Worm (Caenorhabditis elegans) whole organism, late embryonic: ENCODE measurements around the gene AH9.6.

ENCODE experiments used
- F13H6.1 ChIP-seq: sonication (generic microtip); optimal IDR thresholded peaks from 2 replicates; lab custom pipeline; 2016; ENCODE audit warnings: missing genetic modification characterization, missing compliant biosample characterization
- K09A11.1 ChIP-seq: sonication (generic microtip); optimal IDR thresholded peaks from 2 replicates; lab custom pipeline; 2017; ENCODE audit warnings: antibody characterized with exemption, mild to moderate bottlenecking, missing genetic modification characterization, missing compliant biosample characterization; ENCODE audit not compliant: insufficient read depth
- T23F11.4 ChIP-seq: fragments of 200-800 bp; sonication (Bioruptor generic); optimal IDR thresholded peaks from 2 replicates; lab custom pipeline; 2018; ENCODE audit warnings: mild to moderate bottlenecking, missing genetic modification characterization, missing compliant biosample characterization
- Y22D7AL.16 ChIP-seq: sonication (generic microtip); optimal IDR thresholded peaks from 2 replicates; lab custom pipeline; 2016; ENCODE audit warnings: missing genetic modification characterization, missing compliant biosample characterization
- ama-1 ChIP-seq: fragments of 150-350 bp; optimal IDR thresholded peaks from 2 replicates; lab custom pipeline; 2014
- ceh-19 ChIP-seq: fragments of 200-800 bp; sonication (Bioruptor generic); optimal IDR thresholded peaks from 2 replicates; lab custom pipeline; 2018; ENCODE audit warnings: mild to moderate bottlenecking, missing genetic modification characterization, missing compliant biosample characterization
- ceh-2 ChIP-seq: sonication (generic microtip); optimal IDR thresholded peaks from 2 replicates; lab custom pipeline; 2016; ENCODE audit warnings: missing genotype, missing genetic modification characterization, missing compliant biosample characterization
- ceh-22 ChIP-seq: sonication (generic microtip); optimal IDR thresholded peaks from 2 replicates; lab custom pipeline; 2017; ENCODE audit warnings: missing biosample characterization, missing genetic modification characterization
- ceh-24 ChIP-seq: sonication (generic microtip); optimal IDR thresholded peaks from 2 replicates; lab custom pipeline; 2016; ENCODE audit warnings: mild to moderate bottlenecking, missing genetic modification characterization, missing compliant biosample characterization
- ceh-30 ChIP-seq: fragments of 150-350 bp; optimal IDR thresholded peaks from 2 replicates; lab custom pipeline; 2014; ENCODE audit warnings: missing biosample characterization, missing genetic modification characterization
- ceh-31 ChIP-seq: sonication (generic microtip); optimal IDR thresholded peaks from 2 replicates; lab custom pipeline; 2016; ENCODE audit warnings: missing genetic modification characterization, missing compliant biosample characterization
- ceh-45 ChIP-seq: fragments of 200-800 bp; sonication (Bioruptor generic); IDR thresholded peaks from 2 replicates; pipeline ENCODE4 v1.3.6; 2022; ENCODE audit warnings: missing genetic modification reagents, missing genetic modification characterization, missing compliant biosample characterization
- ceh-6 ChIP-seq: fragments of 200-800 bp; sonication (Bioruptor generic); optimal IDR thresholded peaks from 2 replicates; lab custom pipeline; 2018; ENCODE audit warnings: mild to moderate bottlenecking, missing genetic modification characterization, missing compliant biosample characterization
- dve-1 ChIP-seq: sonication (generic microtip); optimal IDR thresholded peaks from 2 replicates; lab custom pipeline; 2017; ENCODE audit warnings: antibody characterized with exemption, mild to moderate bottlenecking, missing genetic modification characterization, missing compliant biosample characterization
- ets-4 ChIP-seq: sonication (generic microtip); optimal IDR thresholded peaks from 2 replicates; lab custom pipeline; 2016; ENCODE audit warnings: missing genetic modification characterization, missing compliant biosample characterization
- eyg-1 ChIP-seq: sonication (generic microtip); optimal IDR thresholded peaks from 2 replicates; lab custom pipeline; 2016; ENCODE audit warnings: missing genotype, missing genetic modification characterization, missing compliant biosample characterization
- hlh-30 ChIP-seq: sonication (generic microtip); optimal IDR thresholded peaks from 2 replicates; lab custom pipeline; 2017; ENCODE audit warnings: antibody characterized with exemption, missing genetic modification characterization, missing compliant biosample characterization; ENCODE audit not compliant: insufficient read depth
- hlh-6 ChIP-seq: sonication (generic microtip); optimal IDR thresholded peaks from 2 replicates; lab custom pipeline; 2016; ENCODE audit warnings: missing genotype, missing genetic modification characterization, missing compliant biosample characterization
- hlh-8 ChIP-seq: sonication (generic microtip); optimal IDR thresholded peaks from 2 replicates; lab custom pipeline; 2016; ENCODE audit warnings: missing genotype, missing genetic modification characterization, missing compliant biosample characterization
- lim-6 ChIP-seq: sonication (generic microtip); optimal IDR thresholded peaks from 2 replicates; lab custom pipeline; 2016; ENCODE audit warnings: missing genetic modification characterization, missing compliant biosample characterization
- madf-2 ChIP-seq: sonication (generic microtip); optimal IDR thresholded peaks from 2 replicates; lab custom pipeline; 2017; ENCODE audit warnings: missing genetic modification characterization, missing compliant biosample characterization
- mec-3 ChIP-seq: sonication (generic microtip); optimal IDR thresholded peaks from 2 replicates; lab custom pipeline; 2016; ENCODE audit warnings: borderline replicate concordance, missing genetic modification characterization, missing compliant biosample characterization
- npax-4 ChIP-seq: sonication (generic microtip); optimal IDR thresholded peaks from 2 replicates; lab custom pipeline; 2016; ENCODE audit warnings: missing genetic modification characterization, missing compliant biosample characterization
- odd-2 ChIP-seq: sonication (generic microtip); optimal IDR thresholded peaks from 2 replicates; lab custom pipeline; 2017; ENCODE audit warnings: antibody characterized with exemption, mild to moderate bottlenecking, missing genetic modification characterization, missing compliant biosample characterization
- pag-3 ChIP-seq: sonication (generic microtip); optimal IDR thresholded peaks from 2 replicates; lab custom pipeline; 2016; ENCODE audit warnings: missing compliant biosample characterization, missing genetic modification characterization, borderline replicate concordance
- pat-9 ChIP-seq: fragments of 200-800 bp; sonication (Bioruptor generic); optimal IDR thresholded peaks from 2 replicates; lab custom pipeline; 2018; ENCODE audit warnings: mild to moderate bottlenecking, missing genetic modification characterization, moderate library complexity, missing compliant biosample characterization
- pha-2 ChIP-seq: sonication (generic microtip); optimal IDR thresholded peaks from 2 replicates; lab custom pipeline; 2017; ENCODE audit warnings: mild to moderate bottlenecking, missing genetic modification characterization, missing compliant biosample characterization
- pha-4 ChIP-seq: fragments of 150-350 bp; optimal IDR thresholded peaks from 2 replicates; lab custom pipeline; 2018; ENCODE audit warnings: missing biosample characterization, missing genetic modification reagents, missing genetic modification characterization
- pros-1 ChIP-seq: fragments of 150-350 bp; optimal IDR thresholded peaks from 2 replicates; lab custom pipeline; 2014; ENCODE audit warnings: missing biosample characterization, missing genetic modification reagents, missing genetic modification characterization
- sox-2 ChIP-seq: fragments of 200-800 bp; sonication (Bioruptor generic); IDR thresholded peaks from 2 replicates; pipeline ENCODE4 v1.3.6; 2022; ENCODE audit warnings: missing genetic modification reagents, missing genetic modification characterization, missing compliant biosample characterization
- tbx-2 ChIP-seq: sonication (generic microtip); optimal IDR thresholded peaks from 2 replicates; lab custom pipeline; 2016; ENCODE audit warnings: missing genetic modification characterization, missing compliant biosample characterization
- tbx-7 ChIP-seq: sonication (generic microtip); optimal IDR thresholded peaks from 2 replicates; lab custom pipeline; 2016; ENCODE audit warnings: missing genotype, missing genetic modification characterization, missing compliant biosample characterization
- unc-86 ChIP-seq: sonication (generic microtip); optimal IDR thresholded peaks from 2 replicates; lab custom pipeline; 2016; ENCODE audit warnings: missing genetic modification characterization, missing compliant biosample characterization
- zip-5 ChIP-seq: sonication (generic microtip); optimal IDR thresholded peaks from 2 replicates; lab custom pipeline; 2016; ENCODE audit warnings: missing genetic modification characterization, missing compliant biosample characterization
- ztf-16 ChIP-seq: sonication (generic microtip); optimal IDR thresholded peaks from 2 replicates; lab custom pipeline; 2017; ENCODE audit warnings: missing genetic modification characterization, missing compliant biosample characterization

AH9.6 gene

DNA sequence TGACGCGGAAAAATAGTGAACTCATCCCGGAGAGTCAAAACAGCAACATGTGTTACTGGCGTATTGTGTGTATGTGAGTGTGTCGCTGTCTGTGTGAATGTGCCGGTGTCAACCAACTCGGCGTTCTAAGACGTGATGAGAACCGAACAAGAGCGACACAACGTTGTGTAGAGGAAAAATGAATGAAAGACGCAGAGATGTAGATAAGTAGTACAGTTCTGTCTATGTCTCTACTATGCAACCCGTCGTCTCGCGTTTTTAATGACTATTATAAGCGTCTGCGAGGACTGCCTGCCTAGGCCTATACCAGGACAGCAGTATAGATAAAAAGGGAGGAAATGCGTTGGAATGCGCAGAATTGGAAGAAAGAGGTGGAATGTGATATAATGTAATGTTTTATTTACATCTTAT lies 20.0 kb upstream of the AH9.6 start (continued):
- TF ChIP-seq sox-2 (GFP tag; lab: Robert Waterston, UW) (no peak), ceh-24 (tag; lab: Kevin White, UChicago) (no peak), ceh-31 (tag; lab: Kevin White, UChicago) (peak; percentile 58), mec-3 (tag; lab: Kevin White, UChicago) (no peak), K09A11.1 (tag; lab: Kevin White, UChicago) (no peak), odd-2 (tag; lab: Kevin White, UChicago) (no peak), hlh-30 (tag; lab: Kevin White, UChicago) (no peak), ceh-45 (no peak), lim-6 (tag; lab: Kevin White, UChicago) (no peak), npax-4 (tag; lab: Kevin White, UChicago) (no peak), ceh-22 (no peak), ztf-16 (tag; lab: Kevin White, UChicago) (no peak)

DNA sequence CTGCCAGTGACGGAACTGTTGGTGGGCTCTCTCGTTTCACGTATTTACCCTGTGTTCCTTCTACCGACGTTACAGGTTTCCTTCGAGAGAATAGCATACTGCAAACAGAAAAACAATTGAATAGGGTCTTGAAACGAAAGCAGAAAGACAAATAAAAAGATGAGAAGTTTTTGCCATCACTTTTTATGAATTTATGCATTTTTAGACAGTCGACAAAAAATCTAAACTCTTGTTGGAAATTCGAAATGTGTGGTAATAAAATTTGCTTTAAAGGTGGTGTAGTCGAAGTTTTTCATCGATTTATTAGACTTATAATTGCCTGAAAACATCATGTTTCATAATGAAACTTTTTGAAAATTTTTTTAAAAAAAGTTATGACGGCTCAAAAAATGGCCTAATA lies 19.2 kb upstream of the AH9.6 start, which contains the start of gene sav-1:
TSS of gene sav-1 (minus strand) at position 101 of the 400 bp plus-strand sequence.
- TF ChIP-seq pag-3 (tag; lab: Kevin White, UChicago), result no peak
- TF ChIP-seq ceh-6 (GFP tag; lab: Kevin White, UChicago), result no peak
- TF ChIP-seq ama-1 (lab: Kevin White, UChicago), result no peak
- no peak for TF ChIP-seq pha-4
- TF ChIP-seq madf-2 (tag; lab: Kevin White, UChicago), result no peak

DNA sequence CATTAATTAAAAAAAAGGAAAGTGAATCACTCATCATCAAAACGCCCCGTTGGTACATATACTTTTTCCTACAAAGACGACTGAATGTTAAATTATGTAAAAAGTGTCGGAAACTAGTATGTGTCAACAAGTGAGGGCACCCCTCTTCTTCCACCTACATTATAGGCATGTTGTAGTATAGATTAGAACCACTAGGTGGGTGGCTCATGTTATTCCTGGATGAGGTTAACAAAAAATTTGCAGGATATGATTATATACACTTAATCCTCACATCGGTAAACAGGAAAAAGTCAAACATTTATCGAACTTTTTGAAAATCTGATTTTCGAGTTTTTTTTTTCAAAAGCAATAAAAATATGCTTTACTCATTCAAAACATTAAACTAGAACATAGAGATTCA lies 8.1 kb upstream of the AH9.6 start:
- TF ChIP-seq ceh-45 (no peak), eyg-1 (tag; lab: Kevin White, UChicago) (no peak), hlh-6 (no peak), dve-1 (no peak), pat-9 (tag; lab: Kevin White, UChicago) (no peak), hlh-8 (tag; lab: Kevin White, UChicago) (no peak), ceh-2 (tag; lab: Kevin White, UChicago) (no peak), mec-3 (tag; lab: Kevin White, UChicago) (no peak), T23F11.4 (no peak), unc-86 (tag; lab: Kevin White, UChicago) (no peak), ama-1 (lab: Kevin White, UChicago) (no peak), ets-4 (tag; lab: Kevin White, UChicago) (no peak), pros-1 (tag; lab: Kevin White, UChicago) (no peak), ceh-24 (tag; lab: Kevin White, UChicago) (no peak), Y22D7AL.16 (no peak)
- TF ChIP-seq, all 69 proteins: peak for 0

DNA sequence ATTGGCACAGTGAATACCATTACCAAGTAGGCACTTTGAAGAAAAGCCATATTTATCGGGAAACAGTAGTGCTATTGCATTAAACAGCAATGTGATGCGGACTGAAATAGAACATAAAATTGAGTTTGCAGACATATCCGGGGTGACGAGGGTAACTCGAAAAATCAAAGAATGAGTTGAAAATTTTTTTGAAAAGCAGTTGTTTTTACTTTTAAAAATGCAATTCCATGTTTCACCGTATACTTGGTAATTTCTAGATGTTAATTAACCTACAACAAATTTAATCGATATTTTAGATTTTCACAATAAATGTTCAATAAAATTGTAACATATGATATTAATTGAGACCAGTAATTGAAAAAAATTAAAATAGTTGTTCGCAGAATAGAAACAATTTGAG lies 6.3 kb upstream of the AH9.6 start, which contains the start of gene AH9.4:
TSS of gene AH9.4 (minus strand) at position 101 of the 400 bp plus-strand sequence.
- TF ChIP-seq pha-2 (tag; lab: Kevin White, UChicago), result no peak
- no peak for TF ChIP-seq sox-2 (GFP tag; lab: Robert Waterston, UW)
- TF ChIP-seq ceh-30 (tag; lab: Kevin White, UChicago), result no peak
- TF ChIP-seq tbx-2 (tag; lab: Kevin White, UChicago), result no peak
- no peak for TF ChIP-seq T23F11.4
- TF ChIP-seq ama-1 (lab: Kevin White, UChicago), result no peak
- TF ChIP-seq F13H6.1 (tag; lab: Kevin White, UChicago), result no peak
- no peak for TF ChIP-seq madf-2 (tag; lab: Kevin White, UChicago)
- TF ChIP-seq ceh-19, result no peak
- TF ChIP-seq tbx-7 (tag; lab: Kevin White, UChicago), result no peak
- no peak for TF ChIP-seq ceh-2 (tag; lab: Kevin White, UChicago)
- TF ChIP-seq odd-2 (tag; lab: Kevin White, UChicago), result no peak
- no peak for TF ChIP-seq hlh-8 (tag; lab: Kevin White, UChicago)
- TF ChIP-seq zip-5 (tag; lab: Kevin White, UChicago), result no peak
- TF ChIP-seq ceh-45, result no peak
- TF ChIP-seq pros-1 (tag; lab: Kevin White, UChicago), result no peak
- TF ChIP-seq, all 69 proteins: peak for 0
